Fruit fly (Drosophila melanogaster) whole organism, adult: Measurements from ENCODE around the gene CG42814.

Experiments used
- CG11617 ChIP-seq: fragments of 200-800 bp; sonication (Bioruptor generic); optimal IDR thresholded peaks from 2 replicates; lab custom pipeline; 2017; ENCODE audit warnings: mild to moderate bottlenecking, missing biosample characterization, missing genetic modification reagents, missing genetic modification characterization
- CG12768 ChIP-seq: fragments of 200-800 bp; sonication (Bioruptor generic); optimal IDR thresholded peaks from 2 replicates; lab custom pipeline; 2017; ENCODE audit warnings: missing biosample characterization, missing genetic modification characterization, mild to moderate bottlenecking, moderate library complexity, missing genetic modification reagents
- CG14711 ChIP-seq: fragments of 200-800 bp; sonication (Bioruptor generic); optimal IDR thresholded peaks from 2 replicates; lab custom pipeline; 2018; ENCODE audit warnings: missing biosample characterization, mild to moderate bottlenecking, missing genetic modification characterization, moderate library complexity
- CG1620 ChIP-seq: fragments of 200-800 bp; sonication (Bioruptor generic); optimal IDR thresholded peaks from 2 replicates; lab custom pipeline; 2016; ENCODE audit warnings: missing biosample characterization, missing genetic modification characterization
- CG33017 ChIP-seq: fragments of 200-800 bp; sonication (Bioruptor generic); optimal IDR thresholded peaks from 2 replicates; lab custom pipeline; 2018; ENCODE audit warnings: missing biosample characterization, mild to moderate bottlenecking, missing genetic modification characterization, moderate library complexity
- CG5204 ChIP-seq: fragments of 200-800 bp; sonication (Bioruptor generic); optimal IDR thresholded peaks from 2 replicates; lab custom pipeline; 2016; ENCODE audit warnings: missing biosample characterization, missing genetic modification characterization
- CG7045 ChIP-seq: fragments of 200-800 bp; sonication (Bioruptor generic); optimal IDR thresholded peaks from 2 replicates; lab custom pipeline; 2017; ENCODE audit warnings: missing biosample characterization, mild to moderate bottlenecking, missing genetic modification characterization
- CG7101 ChIP-seq: fragments of 200-800 bp; sonication (Bioruptor generic); optimal IDR thresholded peaks from 2 replicates; lab custom pipeline; 2018; ENCODE audit warnings: missing biosample characterization, mild to moderate bottlenecking, missing genetic modification characterization, moderate library complexity
- Clk ChIP-seq: fragments of 200-800 bp; sonication (Bioruptor generic); optimal IDR thresholded peaks from 2 replicates; lab custom pipeline; 2017; ENCODE audit warnings: missing biosample characterization, missing genetic modification characterization
- Crg-1 ChIP-seq: fragments of 200-800 bp; sonication (Bioruptor generic); optimal IDR thresholded peaks from 2 replicates; lab custom pipeline; 2016; ENCODE audit warnings: missing biosample characterization, missing genetic modification characterization
- Hr96 ChIP-seq: fragments of 200-800 bp; sonication (Bioruptor generic); optimal IDR thresholded peaks from 2 replicates; lab custom pipeline; 2016; ENCODE audit warnings: missing biosample characterization, missing genetic modification characterization
- Mnt ChIP-seq: fragments of 200-800 bp; sonication (Bioruptor generic); optimal IDR thresholded peaks from 2 replicates; lab custom pipeline; 2016; ENCODE audit warnings: missing biosample characterization, mild to moderate bottlenecking, missing genetic modification characterization
- bab1 ChIP-seq: fragments of 200-800 bp; sonication (Bioruptor generic); optimal IDR thresholded peaks from 3 replicates; lab custom pipeline; 2019; ENCODE audit warnings: missing biosample characterization, mild to moderate bottlenecking, missing genetic modification characterization, moderate library complexity
- cic ChIP-seq: fragments of 200-800 bp; sonication (Bioruptor generic); optimal IDR thresholded peaks from 2 replicates; lab custom pipeline; 2017; ENCODE audit warnings: missing biosample characterization, mild to moderate bottlenecking, missing genetic modification characterization, moderate library complexity
- cnc ChIP-seq, 2 experiments: fragments of >200 bp; optimal IDR thresholded peaks; 2 replicates each; lab custom pipeline; 2017
- kay ChIP-seq: fragments of 200-800 bp; sonication (Bioruptor generic); peaks from one replicate; lab custom pipeline; 2016; ENCODE audit warnings: missing biosample characterization, missing genetic modification characterization, borderline replicate concordance
- ovo ChIP-seq: fragments of 200-800 bp; sonication (Bioruptor generic); optimal IDR thresholded peaks from 2 replicates; lab custom pipeline; 2016; ENCODE audit warnings: missing biosample characterization, missing genetic modification characterization
- pad ChIP-seq: fragments of 200-800 bp; sonication (Bioruptor generic); optimal IDR thresholded peaks from 3 replicates; lab custom pipeline; 2017; ENCODE audit warnings: missing biosample characterization, missing genetic modification characterization, mild to moderate bottlenecking, moderate library complexity, missing genetic modification reagents
- tj ChIP-seq: fragments of 200-800 bp; sonication (Bioruptor generic); optimal IDR thresholded peaks from 3 replicates; lab custom pipeline; 2017; ENCODE audit warnings: missing biosample characterization, mild to moderate bottlenecking, missing genetic modification characterization, moderate library complexity
- toe ChIP-seq: fragments of 200-800 bp; sonication (Bioruptor generic); optimal IDR thresholded peaks from 2 replicates; lab custom pipeline; 2016; ENCODE audit warnings: missing biosample characterization, missing genetic modification characterization

Gene CG42814

DNA sequence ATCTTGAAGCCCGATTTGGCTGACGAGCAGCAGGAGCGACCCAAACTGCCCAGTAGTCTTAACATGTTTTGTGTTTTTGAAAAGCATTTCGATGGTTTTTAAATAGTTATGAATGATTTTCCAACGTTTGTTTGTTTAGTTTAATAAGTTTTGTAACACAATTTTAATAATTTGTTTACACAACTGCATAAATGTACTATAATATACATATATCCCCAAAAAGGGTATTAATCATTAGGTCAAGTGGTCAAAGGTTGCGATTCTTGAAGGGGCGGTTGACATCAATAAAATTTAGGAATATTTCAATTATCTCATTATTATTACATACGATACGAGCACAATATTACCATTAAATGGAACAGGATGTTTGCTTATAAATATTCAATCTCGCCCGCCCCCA, at the start of gene CG42814:
Gene CG42814, minus strand, starts transcription at position 101 of the 400 bp plus-strand sequence.
- TF ChIP-seq pad (no peak), ovo (no peak), CG33017 (no peak), CG14711 (tag; lab: Kevin White, UChicago) (no peak), cnc (optimal IDR thresholded peaks at IDR 0.05; lab: Kevin White, UChicago) (no peak), CG7045 (GFP tag; lab: Kevin White, UChicago) (no peak), Mnt (GFP tag; lab: Kevin White, UChicago) (no peak), Crg-1 (no peak), toe (GFP tag; lab: Kevin White, UChicago) (no peak)

DNA sequence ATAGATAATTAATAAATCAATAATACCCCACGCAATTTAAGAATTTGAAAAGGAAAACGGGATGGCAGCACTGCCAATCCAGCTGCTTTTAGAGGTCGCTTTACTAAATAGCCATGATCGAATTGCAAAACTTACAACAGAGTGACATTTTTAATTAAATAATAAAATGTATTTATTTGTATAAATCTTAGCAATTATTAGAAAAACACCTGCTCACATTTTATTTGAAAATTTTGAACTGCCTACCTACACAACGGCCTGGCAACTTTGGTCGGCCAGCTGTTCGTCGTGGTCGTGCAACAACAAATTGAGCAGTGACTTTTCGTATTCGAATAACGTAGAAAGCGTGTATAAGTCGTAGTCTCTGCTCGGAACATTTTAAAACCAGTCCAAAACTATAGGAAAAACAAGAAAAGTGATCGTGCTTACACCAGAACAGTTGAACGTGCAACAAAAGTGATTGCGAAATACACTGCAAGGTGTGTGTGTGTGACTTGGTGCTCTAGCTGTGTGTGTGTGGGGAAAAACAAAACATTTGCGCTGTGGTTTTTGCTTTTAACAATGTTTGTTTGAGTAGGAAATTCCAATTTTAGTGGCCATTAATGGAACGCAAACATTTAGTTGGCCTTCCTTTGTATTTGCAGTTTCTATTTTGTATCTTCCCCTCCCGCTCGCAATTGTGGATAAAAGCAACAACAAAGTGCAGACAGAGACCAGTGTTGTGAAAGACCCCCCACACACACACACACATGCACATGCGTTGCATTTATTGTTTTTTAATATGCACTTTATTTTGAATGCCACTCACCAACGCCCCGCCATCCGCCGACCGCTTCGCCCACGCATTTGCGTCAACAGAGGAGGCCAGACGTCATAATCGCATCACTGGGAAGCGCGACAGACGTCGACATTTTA, 45.5 kb upstream of the CG42814 start, which contains the start of gene CG5938:
Gene CG5938, plus strand, starts transcription at position 262 of the 915 bp plus-strand sequence.
- TF ChIP-seq CG1620 (no peak), pad (peak; percentile 64), Hr96 (no peak), CG33017 (peak; percentile 12), CG12768 (peak; percentile 72), tj (GFP tag; lab: Kevin White, UChicago) (peak; percentile 24), Crg-1 (no peak), Mnt (GFP tag; lab: Kevin White, UChicago) (peak; percentile 40), cic (peak; percentile 78), ovo (peak; percentile 20), CG14711 (tag; lab: Kevin White, UChicago) (peak; percentile 58), toe (GFP tag; lab: Kevin White, UChicago) (peak; percentile 36), CG7045 (GFP tag; lab: Kevin White, UChicago) (peak; percentile 16), CG7101 (tag; lab: Kevin White, UChicago) (peak; percentile 22), Clk (no peak), bab1 (no peak), CG11617 (peak; percentile 36)

DNA sequence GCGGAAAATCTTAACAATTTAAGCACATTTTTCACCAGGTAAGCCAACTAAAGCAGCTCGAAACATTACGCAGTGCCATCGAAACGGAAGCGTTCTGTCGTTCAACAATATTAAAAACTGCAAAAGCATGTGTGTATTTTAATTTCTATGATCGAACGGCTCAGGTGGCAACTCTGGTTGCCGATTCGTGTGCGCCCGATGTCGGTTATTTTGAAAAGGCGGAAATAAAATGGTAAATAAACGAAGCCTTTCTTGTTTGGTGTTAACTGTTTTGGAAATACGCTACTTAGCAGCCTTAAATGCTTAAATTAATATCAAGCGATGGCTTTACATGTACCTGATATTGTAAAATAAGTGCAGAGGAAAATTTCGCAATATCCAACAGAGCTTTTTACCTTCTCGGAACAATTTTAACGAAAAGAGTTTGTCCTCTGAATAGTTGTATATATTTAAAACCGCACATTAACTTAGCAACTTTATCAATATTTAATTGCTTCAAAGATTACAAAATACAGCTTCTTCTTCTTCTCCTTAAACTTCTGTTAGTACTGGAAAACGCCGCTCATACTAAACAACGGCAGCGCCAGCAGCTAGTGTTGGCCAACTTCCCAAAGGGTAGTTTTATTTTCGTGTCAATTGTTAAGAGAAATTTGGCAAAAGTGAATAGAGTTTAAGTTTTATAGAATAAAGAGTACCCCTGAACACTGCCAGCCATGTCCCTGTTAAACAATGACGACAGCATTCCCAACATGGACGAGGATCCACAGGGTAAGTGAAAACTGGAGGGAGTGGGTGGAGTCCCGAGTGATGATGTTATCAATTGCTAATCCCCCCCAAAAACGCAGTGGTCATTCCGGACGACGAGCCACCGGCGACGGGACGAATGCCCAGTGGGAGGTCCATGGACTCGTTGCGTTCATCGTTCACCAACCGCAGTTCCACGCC, 44.1 kb upstream of the CG42814 start, which contains the start of gene CG5934:
Gene CG5934, plus strand, starts transcription at position 588 of the 945 bp plus-strand sequence.
- TF ChIP-seq CG14711 (tag; lab: Kevin White, UChicago) (peak; percentile 80), CG12768 (peak; percentile 71), Crg-1 (peak; percentile 82), Clk (peak; percentile 1), toe (GFP tag; lab: Kevin White, UChicago) (peak; percentile 36), CG11617 (peak; percentile 18), cnc (optimal IDR thresholded peaks at IDR 0.05; lab: Kevin White, UChicago) (no peak), ovo (no peak), CG7101 (tag; lab: Kevin White, UChicago) (peak; percentile 65), CG1620 (peak; percentile 86), CG7045 (GFP tag; lab: Kevin White, UChicago) (peak; percentile 30), kay (GFP tag; lab: Kevin White, UChicago) (no peak), CG33017 (peak; percentile 21), tj (GFP tag; lab: Kevin White, UChicago) (no peak), Hr96 (peak; percentile 71), CG5204 (no peak), cic (peak; percentile 33), bab1 (no peak), pad (peak; percentile 64), Mnt (GFP tag; lab: Kevin White, UChicago) (peak; percentile 64)

DNA sequence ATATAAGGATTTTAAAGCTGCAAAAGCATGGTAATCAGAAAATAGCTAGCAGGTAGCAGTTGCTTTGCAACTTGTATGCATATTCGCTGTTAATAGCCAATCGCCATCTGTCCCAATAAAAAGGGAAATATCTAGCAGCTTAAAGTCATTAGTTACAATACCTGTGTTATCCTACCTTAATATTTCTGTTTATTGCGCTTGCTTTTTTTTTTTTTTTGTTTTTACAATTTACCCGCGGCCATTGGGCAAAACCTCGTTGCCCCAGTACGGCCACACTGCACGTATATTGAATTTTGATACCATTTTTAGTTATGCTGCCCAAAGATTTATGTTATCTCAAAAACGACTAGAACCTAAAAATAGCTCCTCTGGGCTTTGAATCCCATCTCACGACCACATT, 43.0 kb upstream of the CG42814 start:
- TF ChIP-seq kay (GFP tag; lab: Kevin White, UChicago) = no peak
- no peak for TF ChIP-seq CG12768

DNA sequence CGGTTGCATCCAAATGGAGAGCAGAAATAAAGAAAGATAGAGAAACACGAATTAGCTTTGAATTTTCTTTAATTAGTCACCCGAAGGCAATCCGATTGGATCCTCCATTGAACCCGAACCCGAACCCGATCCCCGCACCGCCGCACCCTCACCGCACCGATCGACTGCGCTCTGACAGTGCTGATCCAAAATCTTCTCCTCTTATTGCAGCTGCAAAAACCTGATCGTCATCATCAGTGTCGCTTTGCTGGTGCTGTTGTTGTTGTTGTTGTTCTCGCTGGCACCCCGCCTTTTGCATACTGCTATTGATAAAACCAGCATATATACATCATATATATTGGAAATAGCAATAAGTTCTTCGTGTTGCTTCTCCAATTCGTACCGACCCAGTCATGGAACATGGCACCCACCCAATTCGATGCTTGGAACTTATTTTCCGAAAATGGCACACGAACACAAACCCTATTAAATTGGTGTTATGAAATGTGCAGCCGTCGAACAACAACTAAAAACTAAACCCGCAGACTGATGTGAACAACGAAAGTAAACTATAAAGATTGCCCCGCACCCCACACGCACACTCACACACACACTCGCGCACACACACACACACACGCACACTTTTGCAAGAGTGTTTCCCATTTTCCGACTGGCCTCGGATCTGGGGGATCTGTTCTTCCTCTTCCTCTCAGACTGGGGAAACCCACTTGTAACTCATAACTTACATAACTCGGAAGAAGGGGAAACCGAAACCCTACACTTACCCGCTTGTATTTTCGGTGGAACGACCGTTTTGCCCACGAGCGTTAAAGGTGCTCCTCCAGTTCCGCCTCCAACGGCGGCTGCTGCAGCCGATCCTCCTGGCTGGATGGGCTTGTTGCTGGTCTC, 41.4 kb upstream of the CG42814 start:
- TF ChIP-seq pad (peak; percentile 7), Clk (no peak), CG11617 (no peak), CG14711 (tag; lab: Kevin White, UChicago) (no peak), CG12768 (no peak), CG7045 (GFP tag; lab: Kevin White, UChicago) (no peak), Hr96 (no peak), bab1 (no peak), Mnt (GFP tag; lab: Kevin White, UChicago) (no peak), toe (GFP tag; lab: Kevin White, UChicago) (no peak), kay (GFP tag; lab: Kevin White, UChicago) (no peak), Crg-1 (no peak), CG5204 (no peak), cic (peak; percentile 13), ovo (no peak), tj (GFP tag; lab: Kevin White, UChicago) (peak; percentile 38), CG1620 (no peak), cnc (optimal IDR thresholded peaks at IDR 0.05; lab: Kevin White, UChicago) (peak in 1 of 2 experiments; percentile 36)
